Worm (Caenorhabditis elegans) whole organism, mixed stage, embryonic: Measurements from ENCODE around the gene sym-1.

Source experiments
- M03D4.4 ChIP-seq: sonication (generic microtip); optimal IDR thresholded peaks from 2 replicates; lab custom pipeline; 2017; ENCODE audit warnings: mild to moderate bottlenecking, missing genetic modification characterization, missing compliant biosample characterization
- bed-3 ChIP-seq: fragments of 200-800 bp; sonication (Bioruptor generic); optimal IDR thresholded peaks from 3 replicates; lab custom pipeline; 2018; ENCODE audit warnings: mild to moderate bottlenecking, missing genetic modification characterization, moderate library complexity, missing compliant biosample characterization
- blmp-1 ChIP-seq: fragments of 150-350 bp; optimal IDR thresholded peaks from 2 replicates; lab custom pipeline; 2014; ENCODE audit warnings: missing biosample characterization, missing genetic modification characterization
- ceh-39 ChIP-seq: fragments of 150-350 bp; optimal IDR thresholded peaks from 2 replicates; lab custom pipeline; 2014; ENCODE audit warnings: missing biosample characterization, missing genetic modification characterization
- ceh-43 ChIP-seq: fragments of 200-800 bp; sonication (Bioruptor generic); optimal IDR thresholded peaks from 2 replicates; lab custom pipeline; 2018; ENCODE audit warnings: mild to moderate bottlenecking, missing genetic modification characterization, moderate library complexity, missing compliant biosample characterization
- ceh-83 ChIP-seq: fragments of 200-800 bp; sonication (Bioruptor generic); optimal IDR thresholded peaks from 2 replicates; lab custom pipeline; 2018; ENCODE audit warnings: mild to moderate bottlenecking, missing genetic modification characterization, missing compliant biosample characterization
- ces-1 ChIP-seq: fragments of 150-350 bp; optimal IDR thresholded peaks from 2 replicates; lab custom pipeline; 2014; ENCODE audit warnings: missing biosample characterization, missing genetic modification reagents, missing genetic modification characterization
- cnd-1 ChIP-seq: fragments of 200-800 bp; sonication (Bioruptor generic); optimal IDR thresholded peaks from 2 replicates; lab custom pipeline; 2018; ENCODE audit warnings: mild to moderate bottlenecking, missing genetic modification characterization, missing compliant biosample characterization
- drap-1 ChIP-seq: fragments of 200-800 bp; sonication (Bioruptor generic); optimal IDR thresholded peaks from 3 replicates; lab custom pipeline; 2018; ENCODE audit warnings: mild to moderate bottlenecking, missing genetic modification characterization, missing compliant biosample characterization
- elt-1 ChIP-seq: sonication (generic microtip); optimal IDR thresholded peaks from 2 replicates; lab custom pipeline; 2017; ENCODE audit warnings: missing genetic modification characterization, mild to moderate bottlenecking, missing compliant biosample characterization, antibody characterized with exemption, moderate library complexity, borderline replicate concordance; ENCODE audit not compliant: insufficient read depth
- elt-3 ChIP-seq: fragments of 150-350 bp; optimal IDR thresholded peaks from 2 replicates; lab custom pipeline; 2014; ENCODE audit warnings: missing biosample characterization, missing genetic modification characterization
- ham-2 ChIP-seq: fragments of 200-800 bp; sonication (Bioruptor generic); optimal IDR thresholded peaks from 2 replicates; lab custom pipeline; 2018; ENCODE audit warnings: mild to moderate bottlenecking, missing genetic modification characterization, missing compliant biosample characterization
- lin-13 ChIP-seq: fragments of 150-350 bp; optimal IDR thresholded peaks from 2 replicates; lab custom pipeline; 2014; ENCODE audit warnings: missing biosample characterization, missing genetic modification characterization
- lin-32 ChIP-seq: fragments of 200-800 bp; sonication (Bioruptor generic); optimal IDR thresholded peaks from 2 replicates; lab custom pipeline; 2018; ENCODE audit warnings: mild to moderate bottlenecking, missing genetic modification characterization, missing compliant biosample characterization
- lsy-2 ChIP-seq: fragments of 150-350 bp; optimal IDR thresholded peaks from 2 replicates; lab custom pipeline; 2014; ENCODE audit warnings: missing biosample characterization, missing genetic modification characterization
- mep-1 ChIP-seq: fragments of 150-350 bp; optimal IDR thresholded peaks from 2 replicates; lab custom pipeline; 2017; ENCODE audit warnings: missing biosample characterization, missing genetic modification reagents, missing genetic modification characterization, inconsistent platforms
- mls-2 ChIP-seq: sonication (generic microtip); optimal IDR thresholded peaks from 2 replicates; lab custom pipeline; 2016; ENCODE audit warnings: mild to moderate bottlenecking, missing genetic modification characterization, moderate library complexity, missing compliant biosample characterization
- nhr-12 ChIP-seq: fragments of 150-350 bp; optimal IDR thresholded peaks from 2 replicates; lab custom pipeline; 2014; ENCODE audit warnings: missing biosample characterization, missing genetic modification characterization
- nhr-2 ChIP-seq: fragments of 150-350 bp; optimal IDR thresholded peaks from 2 replicates; lab custom pipeline; 2014; ENCODE audit warnings: missing biosample characterization, missing genetic modification characterization
- nhr-237 ChIP-seq: fragments of 150-350 bp; optimal IDR thresholded peaks from 2 replicates; lab custom pipeline; 2014; ENCODE audit warnings: missing biosample characterization, missing genetic modification characterization
- nhr-28 ChIP-seq: fragments of 150-350 bp; optimal IDR thresholded peaks from 2 replicates; lab custom pipeline; 2014; ENCODE audit warnings: missing biosample characterization, missing genetic modification characterization
- nhr-76 ChIP-seq: sonication (generic microtip); optimal IDR thresholded peaks from 2 replicates; lab custom pipeline; 2017; ENCODE audit warnings: missing biosample characterization, missing genetic modification characterization
- pha-4 ChIP-seq: fragments of 150-350 bp; optimal IDR thresholded peaks from 2 replicates; lab custom pipeline; 2018; ENCODE audit warnings: missing biosample characterization, missing genetic modification reagents, missing genetic modification characterization
- snpc-4 ChIP-seq: fragments of 150-350 bp; optimal IDR thresholded peaks from 2 replicates; lab custom pipeline; 2014; ENCODE audit warnings: missing biosample characterization, missing genetic modification characterization
- sptf-1 ChIP-seq: sonication (generic microtip); optimal IDR thresholded peaks from 2 replicates; lab custom pipeline; 2017; ENCODE audit warnings: mild to moderate bottlenecking, missing genetic modification characterization, moderate library complexity, missing compliant biosample characterization
- tbx-8 ChIP-seq: fragments of 200-800 bp; sonication (Bioruptor generic); optimal IDR thresholded peaks from 2 replicates; lab custom pipeline; 2018; ENCODE audit warnings: mild to moderate bottlenecking, missing genetic modification characterization, moderate library complexity, missing compliant biosample characterization
- unc-39 ChIP-seq: fragments of 150-350 bp; optimal IDR thresholded peaks from 2 replicates; lab custom pipeline; 2014; ENCODE audit warnings: missing biosample characterization, missing genetic modification characterization
- unc-62 ChIP-seq: fragments of 150-350 bp; optimal IDR thresholded peaks from 2 replicates; lab custom pipeline; 2014; ENCODE audit warnings: missing biosample characterization, missing genetic modification reagents, missing genetic modification characterization
- zip-8 ChIP-seq: fragments of 150-350 bp; optimal IDR thresholded peaks from 2 replicates; lab custom pipeline; 2014; ENCODE audit warnings: missing biosample characterization, missing genetic modification characterization
- ztf-11 ChIP-seq: fragments of 150-350 bp; optimal IDR thresholded peaks from 2 replicates; lab custom pipeline; 2014; ENCODE audit warnings: missing biosample characterization, missing genetic modification characterization

Gene sym-1

ce11 chrX:14589051-14589736 lies 7.8 kb downstream of the sym-1 start, which contains the start of the genes C44H4.4 and tap-1:
TSS of gene C44H4.4 (minus strand) at chrX:14589101.
TSS of gene tap-1 (plus strand) at chrX:14589624.
- TF ChIP-seq blmp-1 (tag; lab: Kevin White, UChicago) (no peak), ham-2 (GFP tag; lab: Kevin White, UChicago) (peak; percentile 17), unc-39 (tag; lab: Kevin White, UChicago) (no peak), mep-1 (peak; percentile 66), nhr-2 (tag; lab: Kevin White, UChicago) (no peak), ztf-11 (tag; lab: Kevin White, UChicago) (no peak), ceh-39 (tag; lab: Kevin White, UChicago) (peak; percentile 65), ces-1 (peak; percentile 65)

DNA sequence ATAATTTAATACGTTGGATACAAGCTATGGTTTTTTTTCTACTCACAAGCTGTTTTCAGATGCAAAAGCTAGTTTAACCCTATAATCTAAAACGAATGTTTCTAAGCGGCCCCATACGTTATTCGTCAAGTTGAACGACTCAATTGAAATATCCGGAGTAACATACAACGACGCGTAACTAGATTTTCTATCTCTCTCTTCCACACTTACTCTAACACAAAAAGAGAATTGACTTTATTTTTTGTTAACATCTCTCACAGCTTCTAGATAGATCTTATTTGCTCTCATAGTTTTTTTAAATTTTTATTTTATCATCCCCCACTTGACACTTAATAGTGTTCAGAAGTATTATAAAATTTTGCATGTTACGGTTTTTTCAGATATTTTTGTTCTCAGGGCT lies 11.8 kb downstream of the sym-1 start:
- TF ChIP-seq unc-62 (GFP tag; lab: Kevin White, UChicago) (no peak), unc-39 (tag; lab: Kevin White, UChicago) (no peak), nhr-76 (no peak), ceh-43 (no peak), ces-1 (peak; percentile 95)

DNA sequence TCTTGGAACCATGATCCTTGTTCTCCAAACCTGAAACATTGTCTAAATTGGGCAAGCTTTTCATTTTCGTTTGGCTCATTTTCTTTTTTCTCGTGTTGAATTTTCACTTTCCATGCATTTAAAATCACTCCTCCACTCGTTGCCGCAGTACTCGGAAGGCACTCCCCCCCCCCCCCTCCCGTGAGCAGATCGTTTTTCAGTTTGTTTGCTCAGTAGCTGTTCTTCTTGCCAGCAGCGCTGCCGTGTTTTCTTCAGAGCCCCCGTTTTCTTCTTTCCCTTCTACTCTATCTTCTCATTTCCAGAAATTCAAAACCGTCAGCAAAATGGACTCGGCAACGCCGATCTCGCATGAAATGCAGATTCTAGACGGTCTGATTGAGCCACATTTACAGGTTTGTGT lies 13.4 kb downstream of the sym-1 start, which contains the start of gene C44H4.8:
Gene C44H4.8 (plus strand): TSS at position 301 of the 400 bp plus-strand sequence.
- TF ChIP-seq nhr-12 (tag; lab: Kevin White, UChicago) (no peak), nhr-28 (tag; lab: Kevin White, UChicago) (no peak), zip-8 (tag; lab: Kevin White, UChicago) (no peak)

- no peak for TF ChIP-seq tbx-8 (GFP tag; lab: Kevin White, UChicago)
- TF ChIP-seq ceh-43: no peak
- TF ChIP-seq sptf-1 (tag; lab: Kevin White, UChicago): no peak
- no peak for TF ChIP-seq unc-39 (tag; lab: Kevin White, UChicago)
- TF ChIP-seq ztf-11 (tag; lab: Kevin White, UChicago): no peak
- no peak for TF ChIP-seq zip-8 (tag; lab: Kevin White, UChicago)
- no peak for TF ChIP-seq drap-1 (GFP tag; lab: Kevin White, UChicago)
Observed at ce11 chrX:14599245-14599644, 17.8 kb downstream of the sym-1 start, which contains the start of gene C44H4.6. TSS of gene C44H4.6 (minus strand) at chrX:14599345.

- TF ChIP-seq nhr-237: no peak
- TF ChIP-seq elt-3 (tag; lab: Kevin White, UChicago): no peak
- peak; percentile 61 for TF ChIP-seq ceh-83 (GFP tag; lab: Kevin White, UChicago)
- no peak for TF ChIP-seq blmp-1 (tag; lab: Kevin White, UChicago)
- TF ChIP-seq ham-2 (GFP tag; lab: Kevin White, UChicago): peak; percentile 46
- TF ChIP-seq mls-2 (tag; lab: Kevin White, UChicago): peak; percentile 62
- TF ChIP-seq unc-62 (GFP tag; lab: Kevin White, UChicago): peak; percentile 24
- TF ChIP-seq nhr-12 (tag; lab: Kevin White, UChicago): no peak
- peak; percentile 44 for TF ChIP-seq drap-1 (GFP tag; lab: Kevin White, UChicago)
- TF ChIP-seq cnd-1: no peak
- TF ChIP-seq lin-32 (GFP tag; lab: Kevin White, UChicago): no peak
- TF ChIP-seq nhr-2 (tag; lab: Kevin White, UChicago): peak; percentile 14
- TF ChIP-seq nhr-28 (tag; lab: Kevin White, UChicago): no peak
- peak; percentile 96 for TF ChIP-seq pha-4
- TF ChIP-seq sptf-1 (tag; lab: Kevin White, UChicago): peak; percentile 13
- TF ChIP-seq unc-39 (tag; lab: Kevin White, UChicago): no peak
- TF ChIP-seq ceh-39 (tag; lab: Kevin White, UChicago): no peak
- peak; percentile 51 for TF ChIP-seq ces-1
- no peak for TF ChIP-seq elt-1 (tag; lab: Kevin White, UChicago)
- TF ChIP-seq bed-3 (GFP tag; lab: Kevin White, UChicago): no peak
- TF ChIP-seq ceh-43: peak; percentile 28
- peak; percentile 31 for TF ChIP-seq lsy-2 (tag; lab: Kevin White, UChicago)
- peak; percentile 65 for TF ChIP-seq mep-1
- TF ChIP-seq M03D4.4: peak; percentile 24
- peak; percentile 31 for TF ChIP-seq ztf-11 (tag; lab: Kevin White, UChicago)
- peak; percentile 47 for TF ChIP-seq lin-13 (tag; lab: Kevin White, UChicago)
- no peak for TF ChIP-seq snpc-4
Observed at ce11 chrX:14602676-14603075, 21.3 kb downstream of the sym-1 start, which contains the start of gene eor-2. TSS of gene eor-2 (plus strand) at chrX:14603017.
